Fruit fly (Drosophila melanogaster) whole organism, pupa: ENCODE results near the gene GV1.

Experiments used
- CG10348 ChIP-seq: fragments of 200-800 bp; sonication (Bioruptor generic); IDR thresholded peaks from 2 replicates; pipeline ENCODE4 v1.3.6; 2022; ENCODE audit warnings: missing biosample characterization, missing genetic modification characterization
- CG12605 ChIP-seq: fragments of 200-800 bp; sonication (Bioruptor generic); IDR thresholded peaks from 2 replicates; pipeline ENCODE4 v1.3.6; 2022; ENCODE audit warnings: missing biosample characterization, missing genetic modification characterization
- CG13204 ChIP-seq: fragments of 200-800 bp; sonication (Bioruptor generic); optimal IDR thresholded peaks from 2 replicates; lab custom pipeline; 2018; ENCODE audit warnings: missing biosample characterization, mild to moderate bottlenecking, missing genetic modification characterization, moderate library complexity
- CG14655 ChIP-seq: fragments of 200-800 bp; sonication (Bioruptor generic); optimal IDR thresholded peaks from 3 replicates; lab custom pipeline; 2017; ENCODE audit warnings: mild to moderate bottlenecking, missing biosample characterization, missing genetic modification reagents, missing genetic modification characterization
- CG15710 ChIP-seq: fragments of 200-800 bp; sonication (Bioruptor generic); optimal IDR thresholded peaks from 2 replicates; lab custom pipeline; 2018; ENCODE audit warnings: missing biosample characterization, mild to moderate bottlenecking, missing genetic modification characterization, moderate library complexity
- CG17806 ChIP-seq: fragments of 200-800 bp; sonication (Bioruptor generic); optimal IDR thresholded peaks from 2 replicates; lab custom pipeline; 2018; ENCODE audit warnings: missing biosample characterization, mild to moderate bottlenecking, missing genetic modification characterization, moderate library complexity
- CG32121 ChIP-seq: fragments of 200-800 bp; sonication (Bioruptor generic); IDR thresholded peaks from 2 replicates; pipeline ENCODE4 v1.3.6; 2022; ENCODE audit warnings: missing biosample characterization, missing genetic modification characterization
- CG34367 ChIP-seq: fragments of 200-800 bp; sonication (Bioruptor generic); optimal IDR thresholded peaks from 2 replicates; lab custom pipeline; 2018; ENCODE audit warnings: missing biosample characterization, mild to moderate bottlenecking, missing genetic modification characterization
- CG4496 ChIP-seq: fragments of 200-800 bp; sonication (Bioruptor generic); IDR thresholded peaks from 3 replicates; pipeline ENCODE4 v1.3.6; 2022; ENCODE audit warnings: missing biosample characterization, missing genetic modification characterization
- CG8159 ChIP-seq: fragments of 200-800 bp; sonication (Bioruptor generic); optimal IDR thresholded peaks from 3 replicates; lab custom pipeline; 2018; ENCODE audit warnings: missing biosample characterization, mild to moderate bottlenecking, missing genetic modification characterization, moderate library complexity
- CG8301 ChIP-seq: fragments of 200-800 bp; sonication (Bioruptor generic); optimal IDR thresholded peaks from 2 replicates; lab custom pipeline; 2018; ENCODE audit warnings: missing biosample characterization, mild to moderate bottlenecking, missing genetic modification characterization
- CG9948 ChIP-seq: fragments of 200-800 bp; sonication (Bioruptor generic); optimal IDR thresholded peaks from 2 replicates; lab custom pipeline; 2018; ENCODE audit warnings: missing biosample characterization, mild to moderate bottlenecking, missing genetic modification characterization, moderate library complexity
- D1 ChIP-seq: fragments of 200-800 bp; sonication (Bioruptor generic); optimal IDR thresholded peaks from 2 replicates; lab custom pipeline; 2018; ENCODE audit warnings: missing biosample characterization, mild to moderate bottlenecking, missing genetic modification characterization, moderate library complexity
- EcR ChIP-seq: fragments of 200-800 bp; sonication (Bioruptor generic); optimal IDR thresholded peaks from 3 replicates; lab custom pipeline; 2019; ENCODE audit warnings: missing biosample characterization, missing genetic modification characterization, mild to moderate bottlenecking, moderate library complexity, missing genetic modification reagents
- Ets98B ChIP-seq: fragments of 200-800 bp; sonication (Bioruptor generic); IDR thresholded peaks from 2 replicates; pipeline ENCODE4 v1.3.6; 2022; ENCODE audit warnings: missing biosample characterization, missing genetic modification characterization
- Pif1A ChIP-seq: fragments of 200-800 bp; sonication (Bioruptor generic); optimal IDR thresholded peaks from 3 replicates; lab custom pipeline; 2016; ENCODE audit warnings: missing biosample characterization, missing genetic modification characterization
- Pif1B ChIP-seq: fragments of 200-800 bp; sonication (Bioruptor generic); optimal IDR thresholded peaks from 3 replicates; lab custom pipeline; 2016; ENCODE audit warnings: missing biosample characterization, missing genetic modification characterization
- Snoo ChIP-seq: fragments of 200-800 bp; sonication (Bioruptor generic); optimal IDR thresholded peaks from 3 replicates; lab custom pipeline; 2017; ENCODE audit warnings: missing biosample characterization, mild to moderate bottlenecking, missing genetic modification characterization, inconsistent platforms
- fd96Ca ChIP-seq: fragments of 200-800 bp; sonication (Bioruptor generic); IDR thresholded peaks from 3 replicates; pipeline ENCODE4 v1.3.6; 2022; ENCODE audit warnings: missing biosample characterization, missing genetic modification characterization
- gl ChIP-seq: fragments of 200-800 bp; sonication (Bioruptor generic); optimal IDR thresholded peaks from 2 replicates; lab custom pipeline; 2018; ENCODE audit warnings: missing biosample characterization, mild to moderate bottlenecking, missing genetic modification characterization
- rn ChIP-seq: fragments of 200-800 bp; sonication (Bioruptor generic); IDR thresholded peaks from 2 replicates; pipeline ENCODE4 v1.3.6; 2022; ENCODE audit warnings: missing biosample characterization, missing genetic modification characterization

GV1 gene

dm6 chr3L:1859563-1859962, 49.2 kb downstream of the GV1 start:
- peak; percentile 11; the same call in 1 of the 3 replicates for TF ChIP-seq CG4496 (GFP tag; lab: Robert Waterston, UW)
- peak; percentile 20; the same call in 1 of the 2 replicates for TF ChIP-seq CG12605 (GFP tag; lab: Robert Waterston, UW)
- TF ChIP-seq Snoo (tag; lab: Kevin White, UChicago), result peak; percentile 62
- peak; percentile 51 for TF ChIP-seq Pif1A (GFP tag; lab: Kevin White, UChicago)
- no peak for TF ChIP-seq CG10348
- no peak for TF ChIP-seq EcR
- TF ChIP-seq rn (GFP tag; lab: Robert Waterston, UW), result no peak
- peak; percentile 39 for TF ChIP-seq Pif1B (GFP tag; lab: Kevin White, UChicago)
- TF ChIP-seq CG17806, result peak; percentile 23
- TF ChIP-seq gl (tag; lab: Kevin White, UChicago), result peak; percentile 36

DNA sequence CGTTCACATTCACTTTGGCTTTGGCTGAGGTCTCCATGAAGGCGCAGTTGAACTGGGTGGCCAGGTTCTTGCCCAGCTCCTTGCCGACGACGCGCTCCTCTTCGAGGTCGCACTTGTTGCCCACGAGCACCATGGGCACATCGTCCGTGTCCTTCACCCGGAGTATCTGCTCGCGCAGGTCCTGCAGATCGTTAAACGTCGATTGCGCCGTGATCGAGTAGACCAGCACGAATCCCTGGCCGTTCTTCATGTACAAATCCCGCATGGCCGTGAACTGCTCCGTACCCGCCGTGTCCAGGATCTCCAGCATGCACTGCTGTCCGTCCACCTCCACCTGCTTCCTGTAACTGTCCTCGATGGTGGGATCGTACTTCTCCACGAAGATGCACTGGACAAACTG, 50.4 kb downstream of the GV1 start:
- no peak for TF ChIP-seq EcR

dm6 chr3L:1861400-1861793, 51.0 kb downstream of the GV1 start:
- TF ChIP-seq CG8301 (tag; lab: Kevin White, UChicago) (no peak), CG13204 (GFP tag; lab: Kevin White, UChicago) (no peak), Pif1B (GFP tag; lab: Kevin White, UChicago) (no peak), CG34367 (tag; lab: Kevin White, UChicago) (no peak), CG4496 (GFP tag; lab: Robert Waterston, UW) (no peak; the same call in 2 of the 3 replicates), Pif1A (GFP tag; lab: Kevin White, UChicago) (no peak), Ets98B (GFP tag; lab: Robert Waterston, UW) (no peak; the same call in 1 of the 2 replicates), CG9948 (no peak), CG14655 (peak; percentile 2), gl (tag; lab: Kevin White, UChicago) (no peak), CG17806 (no peak), CG10348 (no peak), Snoo (tag; lab: Kevin White, UChicago) (no peak), EcR (peak; percentile 54), CG12605 (GFP tag; lab: Robert Waterston, UW) (peak; percentile 32), CG15710 (tag; lab: Kevin White, UChicago) (no peak), CG32121 (GFP tag; lab: Robert Waterston, UW) (no peak)

DNA sequence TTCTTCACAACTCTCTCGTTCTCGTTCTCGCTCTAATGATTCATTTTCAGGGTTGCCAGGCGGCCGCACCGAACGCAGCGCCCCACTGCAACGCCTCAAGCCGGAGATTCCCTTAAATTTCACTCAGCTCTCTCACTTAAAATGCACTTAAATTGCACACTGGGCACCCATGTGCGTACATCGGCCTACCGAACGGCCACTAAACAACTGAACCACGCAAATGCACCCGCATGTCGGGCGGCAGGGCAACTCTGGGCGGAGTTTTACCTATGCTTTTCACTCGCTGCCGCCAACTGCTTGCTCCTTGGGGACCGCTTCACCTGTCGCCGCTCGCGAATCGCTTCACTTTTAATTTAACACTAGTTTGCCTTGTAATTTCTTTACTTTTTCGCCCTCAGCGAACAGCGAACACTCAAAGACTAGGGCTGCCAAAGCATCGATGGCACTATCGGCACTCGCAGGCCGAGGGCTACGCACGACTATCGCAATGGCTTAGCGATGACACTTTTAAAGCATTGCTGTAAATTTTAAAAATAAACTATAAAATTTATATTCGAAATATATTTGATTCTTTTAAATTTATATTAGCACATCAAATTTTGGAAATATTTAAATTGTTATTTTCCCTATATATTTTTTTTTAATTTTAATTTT, 51.5 kb downstream of the GV1 start, which contains the start of gene Rap1:
Gene Rap1, minus strand, starts transcription at position 446 of the 654 bp plus-strand sequence.
- TF ChIP-seq rn (GFP tag; lab: Robert Waterston, UW) (peak; percentile 5), CG8301 (tag; lab: Kevin White, UChicago) (no peak), Pif1A (GFP tag; lab: Kevin White, UChicago) (peak; percentile 21), CG9948 (peak; percentile 5), fd96Ca (GFP tag; lab: Robert Waterston, UW) (peak; percentile 49; the same call in 2 of the 3 replicates), Ets98B (GFP tag; lab: Robert Waterston, UW) (no peak; the same call in 1 of the 2 replicates), CG32121 (GFP tag; lab: Robert Waterston, UW) (peak; percentile 28; the same call in 1 of the 2 replicates), CG4496 (GFP tag; lab: Robert Waterston, UW) (peak; percentile 44), D1 (tag; lab: Kevin White, UChicago) (peak; percentile 48), CG8159 (tag; lab: Kevin White, UChicago) (peak; percentile 38), Snoo (tag; lab: Kevin White, UChicago) (peak; percentile 51), CG14655 (peak; percentile 35), EcR (no peak)

- TF ChIP-seq EcR (no peak), D1 (tag; lab: Kevin White, UChicago) (no peak), CG10348 (no peak), gl (tag; lab: Kevin White, UChicago) (no peak), CG32121 (GFP tag; lab: Robert Waterston, UW) (no peak), CG13204 (GFP tag; lab: Kevin White, UChicago) (no peak), CG9948 (peak; percentile 35), CG17806 (peak; percentile 44), rn (GFP tag; lab: Robert Waterston, UW) (no peak), CG8301 (tag; lab: Kevin White, UChicago) (peak; percentile 42), Pif1A (GFP tag; lab: Kevin White, UChicago) (no peak), Pif1B (GFP tag; lab: Kevin White, UChicago) (no peak), Snoo (tag; lab: Kevin White, UChicago) (peak; percentile 2), CG4496 (GFP tag; lab: Robert Waterston, UW) (peak; percentile 57; the same call in 1 of the 3 replicates), Ets98B (GFP tag; lab: Robert Waterston, UW) (peak; percentile 31; the same call in 1 of the 2 replicates), CG34367 (tag; lab: Kevin White, UChicago) (peak; percentile 14), CG12605 (GFP tag; lab: Robert Waterston, UW) (no peak), fd96Ca (GFP tag; lab: Robert Waterston, UW) (peak; percentile 68; the same call in 2 of the 3 replicates), CG8159 (tag; lab: Kevin White, UChicago) (peak; percentile 56), CG14655 (no peak), CG15710 (tag; lab: Kevin White, UChicago) (peak; percentile 54)
Observed at dm6 chr3L:1865121-1865727, 54.8 kb downstream of the GV1 start, which contains the start of the genes HBS1 and CG12025. Gene HBS1 (minus strand): TSS chr3L:1865240. Gene CG12025 (plus strand): TSS chr3L:1865430.
